Worm (Caenorhabditis elegans): Measurements from ENCODE around the gene mec-9.

- no peak for TF ChIP-seq tbx-37 (GFP tag; conservative IDR thresholded peaks at IDR 0.05)
- TF ChIP-seq tra-4 (tag; optimal IDR thresholded peaks at IDR 0.05) = no peak
- TF ChIP-seq ama-1 (optimal IDR thresholded peaks at IDR 0.05) = no peak
- no peak for TF ChIP-seq hmg-4 (GFP tag; optimal IDR thresholded peaks at IDR 0.05)
- TF ChIP-seq hmbx-1 (tag; optimal IDR thresholded peaks at IDR 0.05) = no peak
- TF ChIP-seq scrt-1 (GFP tag; IDR thresholded peaks at IDR 0.05) = no peak
- no peak for TF ChIP-seq ceh-13 (GFP tag; optimal IDR thresholded peaks at IDR 0.05)
- TF ChIP-seq ets-7 (tag; optimal IDR thresholded peaks at IDR 0.05) = no peak
- no peak for TF ChIP-seq B0310.2 (tag; optimal IDR thresholded peaks at IDR 0.05)
- TF ChIP-seq flt-1 (GFP tag; IDR thresholded peaks at IDR 0.05) = no peak
- no peak for TF ChIP-seq tbx-11 (GFP tag; IDR thresholded peaks at IDR 0.05)
- TF ChIP-seq ceh-36 (tag; optimal IDR thresholded peaks at IDR 0.05) = no peak
- TF ChIP-seq aly-1 (tag; optimal IDR thresholded peaks at IDR 0.05) = no peak
Measured at ce11 chrV:9925647-9926046, 10.7 kb upstream of the mec-9 start.

Measured in whole organism, early embryonic.